Fruit fly (Drosophila melanogaster) whole organism, embryonic: ENCODE data around the gene CG34295.

Source experiments
- Atf3 ChIP-seq: fragments of 200-800 bp; sonication (Bioruptor generic); optimal IDR thresholded peaks from 3 replicates; lab custom pipeline; 2016; ENCODE audit warnings: missing biosample characterization, missing genetic modification characterization
- BtbVII ChIP-seq: fragments of 200-800 bp; sonication (Bioruptor generic); optimal IDR thresholded peaks from 3 replicates; lab custom pipeline; 2017; ENCODE audit warnings: missing biosample characterization, mild to moderate bottlenecking, missing genetic modification characterization
- CG11560 ChIP-seq: fragments of 200-800 bp; sonication (Bioruptor generic); IDR thresholded peaks from 3 replicates; pipeline ENCODE4 v1.3.6; 2022; ENCODE audit warnings: missing biosample characterization, missing genetic modification characterization
- CG13624 ChIP-seq: fragments of 200-800 bp; sonication (Bioruptor generic); optimal IDR thresholded peaks from 2 replicates; lab custom pipeline; 2016; ENCODE audit warnings: missing biosample characterization, missing genetic modification characterization
- CG13775 ChIP-seq: fragments of 200-800 bp; sonication (Bioruptor generic); optimal IDR thresholded peaks from 3 replicates; lab custom pipeline; 2017; ENCODE audit warnings: missing biosample characterization, mild to moderate bottlenecking, missing genetic modification characterization
- CG14050 ChIP-seq: fragments of 200-800 bp; sonication (Bioruptor generic); IDR thresholded peaks from 3 replicates; pipeline ENCODE4 v1.3.6; 2022; ENCODE audit warnings: missing biosample characterization, missing genetic modification characterization
- CG1529 ChIP-seq: fragments of 200-800 bp; sonication (Bioruptor generic); optimal IDR thresholded peaks from 3 replicates; lab custom pipeline; 2018; ENCODE audit warnings: missing biosample characterization, missing genetic modification characterization
- CG17359 ChIP-seq: fragments of 200-800 bp; sonication (Bioruptor generic); optimal IDR thresholded peaks from 3 replicates; lab custom pipeline; 2018; ENCODE audit warnings: missing biosample characterization, mild to moderate bottlenecking, missing genetic modification characterization, moderate library complexity
- CG2120 ChIP-seq: fragments of 200-800 bp; sonication (Bioruptor generic); optimal IDR thresholded peaks from 3 replicates; lab custom pipeline; 2016; ENCODE audit warnings: missing biosample characterization, missing genetic modification characterization
- CG30020 ChIP-seq: fragments of 200-800 bp; optimal IDR thresholded peaks from 2 replicates; lab custom pipeline; 2019; ENCODE audit warnings: missing biosample characterization, mild to moderate bottlenecking, missing genetic modification characterization, moderate library complexity
- CG30403 ChIP-seq: fragments of 200-800 bp; sonication (Bioruptor generic); optimal IDR thresholded peaks from 3 replicates; lab custom pipeline; 2016; ENCODE audit warnings: missing biosample characterization, missing genetic modification characterization
- CG32532 ChIP-seq: fragments of 200-800 bp; sonication (Bioruptor generic); IDR thresholded peaks from 2 replicates; pipeline ENCODE4 v1.3.6; 2022; ENCODE audit warnings: missing biosample characterization, missing genetic modification characterization
- CG34376 ChIP-seq: fragments of 200-800 bp; sonication (Bioruptor generic); optimal IDR thresholded peaks from 2 replicates; lab custom pipeline; 2018; ENCODE audit warnings: missing biosample characterization, mild to moderate bottlenecking, missing genetic modification characterization
- CG43689 ChIP-seq: fragments of 200-800 bp; sonication (Bioruptor generic); IDR thresholded peaks from 2 replicates; pipeline ENCODE4 v1.3.6; 2022; ENCODE audit warnings: missing biosample characterization, missing genetic modification characterization
- CG4730 ChIP-seq: fragments of 200-800 bp; sonication (Bioruptor generic); IDR thresholded peaks from 2 replicates; pipeline ENCODE4 v1.3.6; 2022; ENCODE audit warnings: missing biosample characterization, missing genetic modification characterization
- CG6791 ChIP-seq: fragments of 200-800 bp; sonication (Bioruptor generic); IDR thresholded peaks from 3 replicates; pipeline ENCODE4 v1.3.6; 2022; ENCODE audit warnings: missing biosample characterization, missing genetic modification characterization; ENCODE audit not compliant: partially characterized antibody
- CG9817 ChIP-seq: fragments of 200-800 bp; sonication (Bioruptor generic); optimal IDR thresholded peaks from 2 replicates; lab custom pipeline; 2018; ENCODE audit warnings: missing biosample characterization, mild to moderate bottlenecking, missing genetic modification characterization, moderate library complexity
- CkIIα-i1 ChIP-seq: fragments of 200-800 bp; sonication (Bioruptor generic); IDR thresholded peaks from 2 replicates; pipeline ENCODE4 v1.3.6; 2022; ENCODE audit warnings: missing biosample characterization, missing genetic modification characterization
- Fer1 ChIP-seq: fragments of 200-800 bp; sonication (Bioruptor generic); optimal IDR thresholded peaks from 2 replicates; lab custom pipeline; 2017; ENCODE audit warnings: missing biosample characterization, mild to moderate bottlenecking, missing genetic modification characterization
- Gsc ChIP-seq: fragments of 200-800 bp; sonication (Bioruptor generic); IDR thresholded peaks from 2 replicates; pipeline ENCODE4 v1.3.6; 2022; ENCODE audit warnings: missing biosample characterization, missing genetic modification characterization
- HHEX ChIP-seq: fragments of 200-800 bp; sonication (Bioruptor generic); optimal IDR thresholded peaks from 3 replicates; lab custom pipeline; 2017; ENCODE audit warnings: missing biosample characterization, mild to moderate bottlenecking, missing genetic modification characterization, missing genetic modification reagents
- HLHmδ ChIP-seq: fragments of 200-800 bp; sonication (Bioruptor generic); optimal IDR thresholded peaks from 2 replicates; lab custom pipeline; 2018; ENCODE audit warnings: missing biosample characterization, mild to moderate bottlenecking, missing genetic modification characterization, moderate library complexity
- Hmx ChIP-seq: fragments of 200-800 bp; sonication (Bioruptor generic); optimal IDR thresholded peaks from 2 replicates; lab custom pipeline; 2016; ENCODE audit warnings: missing biosample characterization, missing genetic modification characterization
- Hr51 ChIP-seq, 2 experiments: fragments of 200-800 bp; sonication (Bioruptor generic); optimal IDR thresholded peaks; 2 replicates in 1 of 2; 3 replicates in 1 of 2; lab custom pipeline; 2016 to 2018; ENCODE audit warnings: missing biosample characterization in 2 of 2, missing genetic modification characterization in 2 of 2, mild to moderate bottlenecking in 1 of 2, moderate library complexity in 1 of 2
- NK7.1 ChIP-seq: fragments of 200-800 bp; sonication (Bioruptor generic); optimal IDR thresholded peaks from 3 replicates; lab custom pipeline; 2016; ENCODE audit warnings: missing biosample characterization, missing genetic modification characterization
- Usf ChIP-seq: fragments of 200-800 bp; sonication (Bioruptor generic); optimal IDR thresholded peaks from 2 replicates; lab custom pipeline; 2017; ENCODE audit warnings: missing genotype, missing biosample characterization, missing genetic modification characterization
- Vsx1 ChIP-seq: fragments of 200-800 bp; sonication (Bioruptor generic); optimal IDR thresholded peaks from 2 replicates; lab custom pipeline; 2017; ENCODE audit warnings: missing biosample characterization, mild to moderate bottlenecking, missing genetic modification characterization, missing genetic modification reagents
- bcd ChIP-seq: fragments of 200-800 bp; sonication (Bioruptor generic); optimal IDR thresholded peaks from 2 replicates; lab custom pipeline; 2017; ENCODE audit warnings: missing biosample characterization, mild to moderate bottlenecking, missing genetic modification characterization
- br ChIP-seq: fragments of >200 bp; optimal IDR thresholded peaks from 2 replicates; lab custom pipeline; 2017
- cas ChIP-seq: fragments of 200-800 bp; sonication (Bioruptor generic); IDR thresholded peaks from 2 replicates; pipeline ENCODE4 v1.3.6; 2022; ENCODE audit warnings: missing biosample characterization, missing genetic modification characterization
- corto ChIP-seq: fragments of 200-800 bp; sonication (Bioruptor generic); optimal IDR thresholded peaks from 2 replicates; lab custom pipeline; 2016; ENCODE audit warnings: missing biosample characterization, mild to moderate bottlenecking, missing genetic modification characterization, moderate library complexity
- da ChIP-seq: fragments of 200-800 bp; sonication (Bioruptor generic); optimal IDR thresholded peaks from 2 replicates; lab custom pipeline; 2016; ENCODE audit warnings: missing biosample characterization, missing genetic modification characterization
- dmrt11E ChIP-seq: fragments of 200-800 bp; sonication (Bioruptor generic); optimal IDR thresholded peaks from 3 replicates; lab custom pipeline; 2018; ENCODE audit warnings: missing biosample characterization, mild to moderate bottlenecking, missing genetic modification characterization, moderate library complexity
- dysf ChIP-seq: fragments of 200-800 bp; sonication (Bioruptor generic); IDR thresholded peaks from 3 replicates; pipeline ENCODE4 v1.3.6; 2022; ENCODE audit warnings: missing biosample characterization, missing genetic modification characterization
- fd64A ChIP-seq: fragments of 200-800 bp; sonication (Bioruptor generic); optimal IDR thresholded peaks from 3 replicates; lab custom pipeline; 2018; ENCODE audit warnings: missing biosample characterization, mild to moderate bottlenecking, missing genetic modification characterization
- fd96Cb ChIP-seq: fragments of 200-800 bp; sonication (Bioruptor generic); optimal IDR thresholded peaks from 2 replicates; lab custom pipeline; 2018; ENCODE audit warnings: missing biosample characterization, mild to moderate bottlenecking, missing genetic modification characterization, moderate library complexity
- gce ChIP-seq: fragments of 200-800 bp; sonication (Bioruptor generic); IDR thresholded peaks from 3 replicates; pipeline ENCODE4 v1.3.6; 2022; ENCODE audit warnings: missing biosample characterization, missing genetic modification characterization
- gem ChIP-seq: fragments of 200-800 bp; sonication (Bioruptor generic); optimal IDR thresholded peaks from 2 replicates; lab custom pipeline; 2019; ENCODE audit warnings: missing biosample characterization, mild to moderate bottlenecking, missing genetic modification characterization, moderate library complexity
- gsb-n ChIP-seq: fragments of 200-800 bp; sonication (Bioruptor generic); optimal IDR thresholded peaks from 3 replicates; lab custom pipeline; 2018; ENCODE audit warnings: missing biosample characterization, mild to moderate bottlenecking, missing genetic modification characterization
- ham ChIP-seq: fragments of 200-800 bp; sonication (Bioruptor generic); IDR thresholded peaks from 2 replicates; pipeline ENCODE4 v1.3.6; 2022; ENCODE audit warnings: missing biosample characterization, missing genetic modification characterization
- hbn ChIP-seq: fragments of 200-800 bp; sonication (Bioruptor generic); IDR thresholded peaks from 2 replicates; pipeline ENCODE4 v1.3.6; 2022; ENCODE audit warnings: missing biosample characterization, missing genetic modification characterization; ENCODE audit not compliant: partially characterized antibody
- insv ChIP-seq, 2 experiments: fragments of 200-800 bp; sonication (Bioruptor generic); optimal IDR thresholded peaks; 3 replicates each; lab custom pipeline; 2016 to 2018; ENCODE audit warnings: missing biosample characterization in 2 of 2, missing genetic modification characterization in 2 of 2
- jigr1 ChIP-seq: fragments of 200-800 bp; sonication (Bioruptor generic); IDR thresholded peaks from 3 replicates; pipeline ENCODE4 v1.3.6; 2022; ENCODE audit warnings: missing biosample characterization, missing genetic modification characterization
- org-1 ChIP-seq: fragments of 200-800 bp; sonication (Bioruptor generic); optimal IDR thresholded peaks from 2 replicates; lab custom pipeline; 2017; ENCODE audit warnings: missing biosample characterization, missing genetic modification characterization
- phol ChIP-seq: fragments of 200-800 bp; sonication (Bioruptor generic); optimal IDR thresholded peaks from 3 replicates; lab custom pipeline; 2018; ENCODE audit warnings: missing biosample characterization, mild to moderate bottlenecking, missing genetic modification characterization, moderate library complexity
- pzg ChIP-seq: fragments of 200-800 bp; sonication (Bioruptor generic); optimal IDR thresholded peaks from 3 replicates; lab custom pipeline; 2018; ENCODE audit warnings: missing biosample characterization, mild to moderate bottlenecking, missing genetic modification characterization, moderate library complexity
- ranshi ChIP-seq: fragments of 200-800 bp; sonication (Bioruptor generic); IDR thresholded peaks from 2 replicates; pipeline ENCODE4 v1.3.6; 2022; ENCODE audit warnings: missing biosample characterization, missing genetic modification characterization
- run ChIP-seq: fragments of 200-800 bp; sonication (Bioruptor generic); optimal IDR thresholded peaks from 3 replicates; lab custom pipeline; 2018; ENCODE audit warnings: missing biosample characterization, mild to moderate bottlenecking, missing genetic modification characterization
- so ChIP-seq: fragments of 200-800 bp; sonication (Bioruptor generic); IDR thresholded peaks from 3 replicates; pipeline ENCODE4 v1.3.6; 2022; ENCODE audit warnings: missing biosample characterization, missing genetic modification characterization
- twi ChIP-seq: fragments of 200-800 bp; optimal IDR thresholded peaks from 2 replicates; lab custom pipeline; 2019; ENCODE audit warnings: missing biosample characterization, mild to moderate bottlenecking, missing genetic modification characterization, moderate library complexity

Gene CG34295

dm6 chr3R:28819555-28820305, 30.3 kb downstream of the CG34295 start, which contains the start of the genes CG1523 and CG1647 (continued):
- TF ChIP-seq insv (GFP tag; optimal IDR thresholded peaks at IDR 0.05; lab: Kevin White, UChicago) (peak in 1 of 2 experiments; percentile 5), BtbVII (GFP tag; lab: Kevin White, UChicago) (no peak), twi (tag; lab: Kevin White, UChicago) (no peak), gsb-n (tag; lab: Kevin White, UChicago) (no peak), fd96Cb (tag; lab: Kevin White, UChicago) (peak; percentile 54), CG4730 (GFP tag; lab: Robert Waterston, UW) (no peak), CG30403 (GFP tag; lab: Kevin White, UChicago) (peak; percentile 74), ham (GFP tag; lab: Robert Waterston, UW) (no peak), Hr51 (GFP tag; optimal IDR thresholded peaks at IDR 0.05; lab: Kevin White, UChicago) (peak in 1 of 2 experiments; percentile 51), CG11560 (tag; lab: Robert Waterston, UW) (no peak), CG13624 (peak; percentile 45), fd64A (no peak), hbn (GFP tag; lab: Robert Waterston, UW) (no peak), CG34376 (peak; percentile 10), CG1529 (GFP tag; lab: Kevin White, UChicago) (no peak), CG13775 (GFP tag; lab: Kevin White, UChicago) (peak; percentile 79), CG14050 (GFP tag; lab: Robert Waterston, UW) (0 out of 3 replicates have a peak, but pooled peaks have one; percentile 26), gem (tag; lab: Kevin White, UChicago) (peak; percentile 82), CG30020 (peak; percentile 66), corto (GFP tag; lab: Kevin White, UChicago) (no peak), dysf (peak; percentile 63), CG43689 (GFP tag; lab: Robert Waterston, UW) (no peak), pzg (GFP tag; lab: Kevin White, UChicago) (peak; percentile 20), ranshi (GFP tag; lab: Robert Waterston, UW) (peak; percentile 34; the same call in 1 of the 2 replicates), bcd (GFP tag; lab: Kevin White, UChicago) (no peak), so (GFP tag; lab: Robert Waterston, UW) (0 out of 3 replicates have a peak, but pooled peaks have one; percentile 35), NK7.1 (GFP tag; lab: Kevin White, UChicago) (no peak), jigr1 (GFP tag; lab: Robert Waterston, UW) (no peak), run (tag; lab: Kevin White, UChicago) (no peak), HLHmδ (GFP tag; lab: Kevin White, UChicago) (no peak), Gsc (no peak), Usf (GFP tag; lab: Kevin White, UChicago) (peak; percentile 49), phol (tag; lab: Kevin White, UChicago) (peak; percentile 75), org-1 (GFP tag; lab: Kevin White, UChicago) (peak; percentile 43), da (GFP tag; lab: Kevin White, UChicago) (no peak), dmrt11E (peak; percentile 75), br (lab: Kevin White, UChicago) (no peak), CG6791 (GFP tag; lab: Robert Waterston, UW) (peak; percentile 39; the same call in 1 of the 3 replicates), CG17359 (tag; lab: Kevin White, UChicago) (no peak), CkIIα-i1 (GFP tag; lab: Robert Waterston, UW) (no peak), Atf3 (GFP tag; lab: Kevin White, UChicago) (peak; percentile 15), Vsx1 (no peak), gce (peak; percentile 38; the same call in 1 of the 3 replicates), Fer1 (peak; percentile 59), CG32532 (GFP tag; lab: Robert Waterston, UW) (peak; percentile 58), CG9817 (peak; percentile 79), CG2120 (peak; percentile 70), HHEX (GFP tag; lab: Kevin White, UChicago) (peak; percentile 49), cas (GFP tag; lab: Robert Waterston, UW) (no peak; the same call in 1 of the 2 replicates), Hmx (no peak)
